Fruit fly (Drosophila melanogaster) S2 (cell line): ENCODE data around the gene crq.
"Not testable (repeated sequence)": the region's sequence is repeated elsewhere in the genome, so short reads cannot be mapped to it uniquely, and the experiment has no call there.

ENCODE experiments used
- CG8478 ChIP-seq: fragments of >200 bp; optimal IDR thresholded peaks from 2 replicates; lab custom pipeline; 2018
- CTCF ChIP-seq, 2 experiments: fragments of >200 bp; optimal IDR thresholded peaks; 2 replicates each; lab custom pipeline; 2018

The crq gene

DNA sequence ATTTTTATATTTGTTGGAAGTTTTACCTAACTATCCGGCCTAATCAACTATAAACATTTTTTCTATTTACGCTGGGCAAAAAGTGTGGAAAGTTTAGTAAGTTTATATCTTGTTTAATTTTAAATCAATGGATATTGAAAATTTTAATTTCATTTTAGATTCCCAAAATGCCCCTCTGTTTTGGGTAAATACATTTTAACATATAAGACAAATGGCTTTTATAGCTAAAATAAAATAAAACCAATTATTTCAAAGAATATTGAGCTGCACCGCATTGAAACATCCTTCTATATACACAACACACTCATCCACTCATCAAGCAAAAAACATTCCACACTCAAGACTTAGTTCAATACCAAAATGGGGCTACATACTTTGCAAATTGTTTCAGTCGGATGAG is 23.1 kb upstream of the crq start, which contains the start of gene ush:
TSS of gene ush (plus strand) at position 301 of the 400 bp plus-strand sequence.
- TF ChIP-seq CG8478 (lab: Kevin White, UChicago) (no peak), CTCF (optimal IDR thresholded peaks at IDR 0.05; lab: Kevin White, UChicago) (no peak)

- TF ChIP-seq CTCF (optimal IDR thresholded peaks at IDR 0.05; lab: Kevin White, UChicago) (no peak), CG8478 (lab: Kevin White, UChicago) (no peak)
Measured at dm6 chr2L:472829-473228, 20.0 kb upstream of the crq start, which contains the start of gene MED15. TSS of gene MED15 (plus strand) at chr2L:473013.

DNA sequence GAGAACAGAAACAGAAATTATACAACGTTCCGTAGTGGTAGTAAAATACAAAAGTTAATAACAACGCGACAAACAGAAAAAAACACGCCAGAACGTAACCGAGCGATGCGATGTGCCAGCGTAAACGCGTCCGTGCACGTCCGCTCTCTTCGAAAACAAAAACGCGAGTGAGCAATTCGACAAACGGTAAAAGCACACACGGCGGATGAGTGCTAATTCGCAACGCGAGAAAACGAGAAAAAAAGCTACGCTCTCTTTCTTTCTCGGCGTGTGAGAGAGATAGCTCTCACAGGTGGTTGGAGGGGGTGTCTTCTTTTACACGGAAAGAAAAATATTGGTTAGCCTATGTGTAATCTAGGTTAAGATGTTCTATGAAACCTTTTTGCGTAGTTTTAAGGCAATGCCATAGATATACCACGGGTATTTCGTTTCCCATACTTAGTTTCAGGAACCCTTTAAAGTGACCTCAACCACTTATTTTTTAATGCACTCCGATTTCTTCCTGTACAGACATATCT is 19.3 kb upstream of the crq start, which contains the start of gene CG4297:
TSS of gene CG4297 (minus strand) at position 128 of the 518 bp plus-strand sequence.
- TF ChIP-seq CG8478 (lab: Kevin White, UChicago) = no peak

dm6 chr2L:471021-471479 is 18.2 kb upstream of the crq start:
- no peak for TF ChIP-seq CTCF (optimal IDR thresholded peaks at IDR 0.05; lab: Kevin White, UChicago)
- TF ChIP-seq CG8478 (lab: Kevin White, UChicago) = no peak

- TF ChIP-seq CTCF (optimal IDR thresholded peaks at IDR 0.05; lab: Kevin White, UChicago) (no peak), CG8478 (lab: Kevin White, UChicago) (no peak)
Measured at dm6 chr2L:470336-470934, 17.6 kb upstream of the crq start.

DNA sequence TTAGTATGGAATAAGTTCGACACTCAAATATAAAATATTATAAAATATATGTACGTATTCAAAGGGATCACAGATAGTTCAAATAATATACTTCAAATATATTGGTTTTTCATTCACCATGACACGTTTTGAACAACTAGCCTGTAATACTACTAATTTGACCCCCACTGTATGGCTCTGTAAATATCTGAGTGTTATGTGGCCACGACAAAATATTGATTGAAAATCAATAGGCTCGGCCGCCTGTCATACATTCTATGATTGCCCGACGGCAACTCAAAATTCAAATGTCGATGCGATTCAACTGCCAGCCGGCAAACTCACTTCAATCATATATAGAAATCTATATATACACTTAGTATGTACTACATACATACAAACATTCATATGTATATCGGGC is 17.1 kb upstream of the crq start:
- TF ChIP-seq CTCF (optimal IDR thresholded peaks at IDR 0.05; lab: Kevin White, UChicago) = no peak
- no peak for TF ChIP-seq CG8478 (lab: Kevin White, UChicago)

dm6 chr2L:468745-469358 is 16.0 kb upstream of the crq start:
- TF ChIP-seq CTCF (optimal IDR thresholded peaks at IDR 0.05; lab: Kevin White, UChicago) (no peak), CG8478 (lab: Kevin White, UChicago) (no peak)

DNA sequence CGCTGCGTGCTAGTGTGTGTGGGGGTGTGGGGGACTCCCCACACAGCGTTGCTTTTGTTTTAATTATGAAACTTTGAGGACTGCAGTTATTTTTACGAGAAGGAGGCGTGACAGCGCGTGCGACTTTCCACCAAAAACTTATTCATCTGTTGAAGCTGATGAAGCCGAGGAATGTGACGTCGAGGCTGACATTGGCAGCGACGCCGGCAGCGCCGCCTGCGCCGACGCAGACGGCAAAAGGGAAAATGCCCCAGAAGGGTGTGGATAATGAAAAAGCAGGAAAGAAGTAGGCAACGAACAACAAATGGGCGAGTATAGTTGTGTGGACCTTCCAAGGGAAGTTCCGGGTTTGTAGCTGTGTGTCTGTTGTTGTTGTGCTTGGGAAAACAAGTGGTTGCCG is 14.9 kb upstream of the crq start:
- no peak for TF ChIP-seq CTCF (optimal IDR thresholded peaks at IDR 0.05; lab: Kevin White, UChicago)
- TF ChIP-seq CG8478 (lab: Kevin White, UChicago) = no peak

DNA sequence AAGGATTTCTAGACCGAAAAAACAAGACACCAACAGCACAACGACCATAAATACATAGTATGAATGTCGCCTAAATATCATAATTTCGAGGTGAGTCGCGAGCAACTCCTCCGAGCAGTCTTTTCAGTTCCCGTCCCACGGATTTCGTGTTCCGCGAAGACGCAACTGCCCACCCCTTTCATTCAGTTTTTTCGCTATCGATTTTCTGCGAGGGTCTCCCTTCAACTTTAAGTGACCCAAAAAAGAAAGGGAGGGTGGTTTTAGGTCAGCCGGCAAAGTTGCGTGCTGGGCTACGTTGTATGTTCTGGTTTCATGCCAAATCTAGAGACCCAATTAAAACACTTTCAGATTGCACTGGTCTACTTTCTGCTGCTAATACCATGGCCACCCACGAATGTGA is 2.9 kb upstream of the crq start:
- TF ChIP-seq CG8478 (lab: Kevin White, UChicago) (no peak), CTCF (optimal IDR thresholded peaks at IDR 0.05; lab: Kevin White, UChicago) (no peak)

dm6 chr2L:455274-455673 is 2.5 kb upstream of the crq start, which contains the start of gene CG4133:
TSS of gene CG4133 (plus strand) at chr2L:455531.
- not testable (repeated sequence) for TF ChIP-seq CTCF (optimal IDR thresholded peaks at IDR 0.05; lab: Kevin White, UChicago); CG8478 (lab: Kevin White, UChicago)

DNA sequence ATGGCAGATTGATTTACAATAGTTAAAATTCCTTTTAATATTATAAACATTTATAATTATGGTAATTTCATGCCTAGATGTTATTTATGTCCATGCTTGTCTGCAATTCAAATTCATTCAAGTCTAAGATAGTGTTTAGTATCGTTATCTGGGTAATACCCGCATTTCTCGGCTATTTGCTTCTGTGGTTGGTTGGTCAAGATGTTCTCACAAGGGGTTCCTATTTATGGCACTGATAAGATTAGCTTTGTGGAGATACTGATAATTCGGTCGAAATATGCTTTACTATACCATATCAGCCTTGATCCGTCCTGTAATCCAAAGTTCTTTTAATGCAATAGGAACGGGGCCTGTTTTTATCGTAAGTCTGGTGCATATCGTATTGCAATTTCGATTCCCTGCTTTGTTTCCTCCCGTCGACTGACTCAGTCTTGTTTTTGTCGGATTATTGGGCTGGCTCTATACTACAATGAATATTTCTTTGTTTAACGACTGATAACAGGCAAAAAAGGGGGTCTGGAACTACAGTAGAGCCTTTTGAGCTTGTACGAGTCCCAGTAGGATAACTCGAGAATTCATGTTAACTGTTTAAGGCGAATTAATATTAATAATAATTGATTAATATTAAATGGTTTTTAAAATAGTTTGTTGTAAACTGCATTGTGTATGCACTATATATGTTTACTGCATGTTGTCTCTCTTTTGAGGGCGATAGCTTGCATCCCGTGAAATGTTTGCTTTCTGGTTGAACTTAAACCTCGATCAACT is 935 bp downstream of the crq start:
- TF ChIP-seq CTCF (optimal IDR thresholded peaks at IDR 0.05; lab: Kevin White, UChicago) = no peak
- TF ChIP-seq CG8478 (lab: Kevin White, UChicago) = no peak

dm6 chr2L:447124-447523 is 5.7 kb downstream of the crq start:
- TF ChIP-seq CTCF (optimal IDR thresholded peaks at IDR 0.05; lab: Kevin White, UChicago) (no peak), CG8478 (lab: Kevin White, UChicago) (no peak)

dm6 chr2L:441927-442691 is 10.7 kb downstream of the crq start:
- no peak for TF ChIP-seq CG8478 (lab: Kevin White, UChicago)
- no peak for TF ChIP-seq CTCF (optimal IDR thresholded peaks at IDR 0.05; lab: Kevin White, UChicago)

DNA sequence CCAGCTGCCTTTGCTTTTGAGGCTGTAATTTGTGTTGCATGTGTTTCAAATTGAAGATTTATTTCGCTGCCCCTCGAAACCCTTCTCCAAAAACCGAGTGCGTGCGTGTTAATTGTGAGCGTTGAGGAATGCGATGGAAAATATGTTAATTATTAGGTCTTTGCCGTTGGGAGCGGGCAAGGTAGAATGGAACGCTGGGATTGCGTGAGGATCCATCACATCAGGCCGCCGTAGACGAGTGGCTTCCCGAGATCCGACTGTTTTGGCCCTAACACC is 11.4 kb downstream of the crq start:
- TF ChIP-seq CTCF (optimal IDR thresholded peaks at IDR 0.05; lab: Kevin White, UChicago) (no peak), CG8478 (lab: Kevin White, UChicago) (no peak)
